Worm (Caenorhabditis elegans): ENCODE measurements around the gene nlp-79.
"Not testable (repeated sequence)": the region's sequence is repeated elsewhere in the genome, so short reads cannot be mapped to it uniquely, and the experiment has no call there.

The nlp-79 gene

DNA sequence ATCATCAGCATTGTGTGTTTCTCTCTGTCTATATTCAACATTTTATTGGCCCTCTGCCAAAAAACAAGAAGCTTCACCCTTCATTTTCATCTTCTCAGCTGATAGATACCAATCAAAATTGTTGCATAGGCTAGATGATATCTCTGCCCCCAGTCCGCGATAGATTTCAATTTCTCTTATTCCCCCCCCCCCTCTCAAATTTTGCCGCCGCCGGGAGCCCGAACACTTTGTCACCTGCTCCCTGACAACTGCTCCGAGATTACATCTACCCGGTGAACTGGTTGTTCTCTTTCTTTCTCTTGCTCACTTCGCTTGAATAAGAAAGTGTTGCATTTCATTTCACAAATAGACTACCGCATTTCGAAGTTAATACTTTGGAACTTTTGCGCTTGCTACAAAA lies 23.4 kb upstream of the nlp-79 start:
- TF ChIP-seq fkh-3 (tag; optimal IDR thresholded peaks at IDR 0.05): no peak
- 0 out of 2 replicates have a peak, but pooled peaks have one; percentile 15 for TF ChIP-seq zfh-2 (GFP tag; conservative IDR thresholded peaks at IDR 0.05)
- no peak for TF ChIP-seq lir-1 (GFP tag; conservative IDR thresholded peaks at IDR 0.05)
- no peak for TF ChIP-seq aptf-3 (GFP tag; IDR thresholded peaks at IDR 0.05)
- 0 out of 2 replicates have a peak, but pooled peaks have one; percentile 41 for TF ChIP-seq cebp-2 (GFP tag; IDR thresholded peaks at IDR 0.05)

ce11 chrIV:13127720-13128119 lies 21.7 kb upstream of the nlp-79 start:
- TF ChIP-seq snpc-3.4 (tag; optimal IDR thresholded peaks at IDR 0.05) (no peak), cebp-2 (GFP tag; IDR thresholded peaks at IDR 0.05) (0 out of 2 replicates have a peak, but pooled peaks have one; percentile 51)

- TF ChIP-seq tbp1 (GFP tag; optimal IDR thresholded peaks at IDR 0.05): peak; percentile 87
- 0 out of 2 replicates have a peak, but pooled peaks have one; percentile 26 for TF ChIP-seq D2030.7 (GFP tag; IDR thresholded peaks at IDR 0.05)
- peak; percentile 62 for TF ChIP-seq hmg-1.2 (GFP tag; IDR thresholded peaks at IDR 0.05)
- peak; percentile 54; the same call in 1 of the 2 replicates for TF ChIP-seq madf-6 (GFP tag; IDR thresholded peaks at IDR 0.05)
- TF ChIP-seq ceh-58 (GFP tag; IDR thresholded peaks at IDR 0.05): 0 out of 2 replicates have a peak, but pooled peaks have one; percentile 20
- peak; percentile 31; the same call in 1 of the 2 replicates for TF ChIP-seq ceh-100 (GFP tag; IDR thresholded peaks at IDR 0.05)
- TF ChIP-seq rpc-1 (optimal IDR thresholded peaks at IDR 0.05): peak; percentile 42
- TF ChIP-seq rpc-1 (tag; optimal IDR thresholded peaks at IDR 0.05): peak; percentile 63
- peak; percentile 92 for TF ChIP-seq cebp-2 (GFP tag; IDR thresholded peaks at IDR 0.05)
- peak; percentile 57 for TF ChIP-seq pbrm-1 (GFP tag; IDR thresholded peaks at IDR 0.05)
- peak; percentile 49 for TF ChIP-seq dox-1 (GFP tag; IDR thresholded peaks at IDR 0.05)
- TF ChIP-seq nfyb-1 (GFP tag; IDR thresholded peaks at IDR 0.05): peak; percentile 82
- TF ChIP-seq attf-6 (GFP tag; IDR thresholded peaks at IDR 0.05): 0 out of 2 replicates have a peak, but pooled peaks have one; percentile 26
- TF ChIP-seq snpc-4 (GFP tag; optimal IDR thresholded peaks at IDR 0.05): not testable (repeated sequence)
- TF ChIP-seq snpc-4 (tag; optimal IDR thresholded peaks at IDR 0.05): peak in 1 of 4 experiments; percentile 36
- TF ChIP-seq B0261.1 (tag; optimal IDR thresholded peaks at IDR 0.05): peak; percentile 57
- TF ChIP-seq lin-26 (GFP tag; IDR thresholded peaks at IDR 0.05): peak; percentile 91
These were observed 8.6 kb upstream of the nlp-79 start for ce11 chrIV:13140792-13141191.

DNA sequence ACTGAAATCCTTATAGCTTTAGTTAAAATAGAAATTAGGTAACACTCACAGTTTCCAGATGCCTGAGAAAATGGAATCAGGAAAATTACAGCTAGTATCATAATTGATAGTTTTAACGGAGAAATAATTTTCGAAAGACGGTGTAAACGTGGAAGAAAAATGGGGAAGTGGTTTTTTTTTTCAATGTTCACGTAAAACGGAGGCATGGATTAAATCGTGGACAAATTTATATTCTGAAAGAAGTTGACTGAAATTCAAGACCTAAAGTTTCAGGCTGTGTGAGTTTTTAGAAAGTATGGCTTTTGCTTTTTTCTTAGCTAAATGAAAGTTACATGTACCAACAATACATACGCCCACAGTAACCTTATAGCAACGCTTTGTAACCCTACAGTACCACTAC lies 7.1 kb upstream of the nlp-79 start, which contains the start of gene spe-43:
spe-43 (minus strand) TSS at position 101 of the 400 bp plus-strand sequence.
- TF ChIP-seq egrh-3 (GFP tag; IDR thresholded peaks at IDR 0.05) (no peak), fkh-3 (tag; optimal IDR thresholded peaks at IDR 0.05) (no peak), let-526 (GFP tag; IDR thresholded peaks at IDR 0.05) (no peak), dox-1 (GFP tag; IDR thresholded peaks at IDR 0.05) (no peak), madf-6 (GFP tag; IDR thresholded peaks at IDR 0.05) (no peak)

- TF ChIP-seq snpc-1.3 (tag; optimal IDR thresholded peaks at IDR 0.05; ENCODE audit: insufficient read depth) (peak; percentile 32), attf-5 (GFP tag; optimal IDR thresholded peaks at IDR 0.05) (no peak), madf-6 (GFP tag; IDR thresholded peaks at IDR 0.05) (peak; percentile 90), pha-4 (tag; optimal IDR thresholded peaks at IDR 0.05) (no peak), attf-6 (GFP tag; IDR thresholded peaks at IDR 0.05) (peak; percentile 71; the same call in 1 of the 2 replicates), Y53F4B.3 (GFP tag; IDR thresholded peaks at IDR 0.05) (no peak), B0035.1 (tag; optimal IDR thresholded peaks at IDR 0.05) (no peak), ceh-91 (GFP tag; IDR thresholded peaks at IDR 0.05) (peak; percentile 51; the same call in 1 of the 2 replicates), snpc-4 (GFP tag; optimal IDR thresholded peaks at IDR 0.05) (peak; percentile 36), snpc-4 (tag; optimal IDR thresholded peaks at IDR 0.05) (peak in 1 of 4 experiments; percentile 69), xnd-1 (tag; optimal IDR thresholded peaks at IDR 0.05) (peak; percentile 81), lsl-1 (GFP tag; optimal IDR thresholded peaks at IDR 0.05) (peak; percentile 97), nhr-120 (GFP tag; IDR thresholded peaks at IDR 0.05) (no peak), lin-54 (GFP tag; optimal IDR thresholded peaks at IDR 0.05) (peak; percentile 63), repo-1 (tag; optimal IDR thresholded peaks at IDR 0.05) (no peak), D2030.7 (GFP tag; IDR thresholded peaks at IDR 0.05) (peak; percentile 54), efl-1 (GFP tag; optimal IDR thresholded peaks at IDR 0.05) (peak; percentile 38), tbp1 (GFP tag; optimal IDR thresholded peaks at IDR 0.05) (peak; percentile 29), rcor-1 (GFP tag; IDR thresholded peaks at IDR 0.05) (0 out of 2 replicates have a peak, but pooled peaks have one; percentile 43), nfyb-1 (GFP tag; IDR thresholded peaks at IDR 0.05) (no peak), F33H1.4 (GFP tag; IDR thresholded peaks at IDR 0.05) (peak; percentile 93)
These were observed 5.3 kb downstream of the nlp-79 start, which contains the start of the genes crld-1 and msh-5 for ce11 chrIV:13154391-13155283. TSS of gene crld-1 (minus strand) at chrIV:13154441. TSS of gene msh-5 (plus strand) at chrIV:13155233.
